Worm (Caenorhabditis elegans) whole organism, late embryonic: ENCODE measurements around the gene K12H6.6.

ENCODE experiments used
- C38D4.7 ChIP-seq: fragments of 200-800 bp; sonication (Bioruptor generic); optimal IDR thresholded peaks from 2 replicates; lab custom pipeline; 2018; ENCODE audit warnings: mild to moderate bottlenecking, missing genetic modification characterization, moderate library complexity, missing compliant biosample characterization
- K02D7.2 ChIP-seq: sonication (generic microtip); optimal IDR thresholded peaks from 2 replicates; lab custom pipeline; 2017; ENCODE audit warnings: mild to moderate bottlenecking, missing genetic modification characterization, missing compliant biosample characterization
- K09A11.1 ChIP-seq: sonication (generic microtip); optimal IDR thresholded peaks from 2 replicates; lab custom pipeline; 2017; ENCODE audit warnings: antibody characterized with exemption, mild to moderate bottlenecking, missing genetic modification characterization, missing compliant biosample characterization; ENCODE audit not compliant: insufficient read depth
- T23F11.4 ChIP-seq: fragments of 200-800 bp; sonication (Bioruptor generic); optimal IDR thresholded peaks from 2 replicates; lab custom pipeline; 2018; ENCODE audit warnings: mild to moderate bottlenecking, missing genetic modification characterization, missing compliant biosample characterization
- ahr-1 ChIP-seq: sonication (generic microtip); optimal IDR thresholded peaks from 2 replicates; lab custom pipeline; 2016; ENCODE audit warnings: missing genetic modification characterization, missing compliant biosample characterization
- ceh-14 ChIP-seq: sonication (generic microtip); optimal IDR thresholded peaks from 2 replicates; lab custom pipeline; 2016; ENCODE audit warnings: missing genotype, missing genetic modification characterization, missing compliant biosample characterization
- ceh-18 ChIP-seq: sonication (generic microtip); optimal IDR thresholded peaks from 2 replicates; lab custom pipeline; 2016; ENCODE audit warnings: missing genetic modification characterization, missing compliant biosample characterization
- ceh-2 ChIP-seq: sonication (generic microtip); optimal IDR thresholded peaks from 2 replicates; lab custom pipeline; 2016; ENCODE audit warnings: missing genotype, missing genetic modification characterization, missing compliant biosample characterization
- ceh-24 ChIP-seq: sonication (generic microtip); optimal IDR thresholded peaks from 2 replicates; lab custom pipeline; 2016; ENCODE audit warnings: mild to moderate bottlenecking, missing genetic modification characterization, missing compliant biosample characterization
- ceh-34 ChIP-seq: sonication (generic microtip); optimal IDR thresholded peaks from 2 replicates; lab custom pipeline; 2016; ENCODE audit warnings: mild to moderate bottlenecking, missing genetic modification characterization, missing compliant biosample characterization
- ceh-6 ChIP-seq: fragments of 200-800 bp; sonication (Bioruptor generic); optimal IDR thresholded peaks from 2 replicates; lab custom pipeline; 2018; ENCODE audit warnings: mild to moderate bottlenecking, missing genetic modification characterization, missing compliant biosample characterization
- dmd-4 ChIP-seq: sonication (generic microtip); optimal IDR thresholded peaks from 2 replicates; lab custom pipeline; 2016; ENCODE audit warnings: borderline replicate concordance, missing genetic modification characterization, missing compliant biosample characterization
- dve-1 ChIP-seq: sonication (generic microtip); optimal IDR thresholded peaks from 2 replicates; lab custom pipeline; 2017; ENCODE audit warnings: antibody characterized with exemption, mild to moderate bottlenecking, missing genetic modification characterization, missing compliant biosample characterization
- elt-2 ChIP-seq: sonication (generic microtip); optimal IDR thresholded peaks from 2 replicates; lab custom pipeline; 2016; ENCODE audit warnings: missing genetic modification reagents, missing genetic modification characterization, missing compliant biosample characterization
- eyg-1 ChIP-seq: sonication (generic microtip); optimal IDR thresholded peaks from 2 replicates; lab custom pipeline; 2016; ENCODE audit warnings: missing genotype, missing genetic modification characterization, missing compliant biosample characterization
- fkh-10 ChIP-seq: fragments of 150-350 bp; optimal IDR thresholded peaks from 2 replicates; lab custom pipeline; 2014; ENCODE audit warnings: missing biosample characterization, missing genetic modification reagents, missing genetic modification characterization
- hlh-15 ChIP-seq: sonication (generic microtip); optimal IDR thresholded peaks from 2 replicates; lab custom pipeline; 2016; ENCODE audit warnings: missing genetic modification characterization, missing compliant biosample characterization
- hlh-6 ChIP-seq: sonication (generic microtip); optimal IDR thresholded peaks from 2 replicates; lab custom pipeline; 2016; ENCODE audit warnings: missing genotype, missing genetic modification characterization, missing compliant biosample characterization
- lin-11 ChIP-seq: fragments of 200-800 bp; sonication (Bioruptor generic); optimal IDR thresholded peaks from 2 replicates; lab custom pipeline; 2018; ENCODE audit warnings: mild to moderate bottlenecking, missing genetic modification characterization, missing compliant biosample characterization
- madf-2 ChIP-seq: sonication (generic microtip); optimal IDR thresholded peaks from 2 replicates; lab custom pipeline; 2017; ENCODE audit warnings: missing genetic modification characterization, missing compliant biosample characterization
- mec-3 ChIP-seq: sonication (generic microtip); optimal IDR thresholded peaks from 2 replicates; lab custom pipeline; 2016; ENCODE audit warnings: borderline replicate concordance, missing genetic modification characterization, missing compliant biosample characterization
- nhr-11 ChIP-seq: fragments of 150-350 bp; optimal IDR thresholded peaks from 2 replicates; lab custom pipeline; 2014; ENCODE audit warnings: missing biosample characterization, missing genetic modification characterization
- nhr-232 ChIP-seq: sonication (generic microtip); optimal IDR thresholded peaks from 2 replicates; lab custom pipeline; 2016; ENCODE audit warnings: missing genetic modification characterization, missing compliant biosample characterization
- odd-2 ChIP-seq: sonication (generic microtip); optimal IDR thresholded peaks from 2 replicates; lab custom pipeline; 2017; ENCODE audit warnings: antibody characterized with exemption, mild to moderate bottlenecking, missing genetic modification characterization, missing compliant biosample characterization
- pqm-1 ChIP-seq: sonication (generic microtip); optimal IDR thresholded peaks from 2 replicates; lab custom pipeline; 2016; ENCODE audit warnings: missing genetic modification characterization, missing compliant biosample characterization
- pros-1 ChIP-seq: fragments of 150-350 bp; optimal IDR thresholded peaks from 2 replicates; lab custom pipeline; 2014; ENCODE audit warnings: missing biosample characterization, missing genetic modification reagents, missing genetic modification characterization
- sox-4 ChIP-seq: sonication (generic microtip); optimal IDR thresholded peaks from 2 replicates; lab custom pipeline; 2017; ENCODE audit warnings: mild to moderate bottlenecking, missing genetic modification characterization, inconsistent platforms, missing compliant biosample characterization
- syd-9 ChIP-seq: sonication (generic microtip); optimal IDR thresholded peaks from 2 replicates; lab custom pipeline; 2016; ENCODE audit warnings: mild to moderate bottlenecking, missing genetic modification characterization, moderate library complexity, missing compliant biosample characterization
- tbx-7 ChIP-seq: sonication (generic microtip); optimal IDR thresholded peaks from 2 replicates; lab custom pipeline; 2016; ENCODE audit warnings: missing genotype, missing genetic modification characterization, missing compliant biosample characterization
- ttx-3 ChIP-seq: sonication (generic microtip); optimal IDR thresholded peaks from 2 replicates; lab custom pipeline; 2016; ENCODE audit warnings: missing genetic modification reagents, missing genetic modification characterization, missing compliant biosample characterization
- unc-3 ChIP-seq, 2 experiments: fragments of 200-800 bp in 1 of 2; sonication (Bioruptor generic) in 1 of 2; sonication (generic microtip) in 1 of 2; conservative IDR thresholded peaks in 1 of 2; optimal IDR thresholded peaks in 1 of 2; 2 replicates each; pipeline versions ENCODE4 v1.3.6 to Lab custom; 2016 to 2022; ENCODE audit warnings: missing compliant biosample characterization in 2 of 2, missing genetic modification characterization in 2 of 2, missing genetic modification reagents in 1 of 2
- unc-55 ChIP-seq: sonication (generic microtip); optimal IDR thresholded peaks from 2 replicates; lab custom pipeline; 2017; ENCODE audit warnings: missing biosample characterization, missing genetic modification reagents, missing genetic modification characterization
- ztf-16 ChIP-seq: sonication (generic microtip); optimal IDR thresholded peaks from 2 replicates; lab custom pipeline; 2017; ENCODE audit warnings: missing genetic modification characterization, missing compliant biosample characterization

K12H6.6 gene

ce11 chrII:2802804-2803586, 28.0 kb downstream of the K12H6.6 start:
- TF ChIP-seq elt-2 (tag; lab: Kevin White, UChicago) (peak; percentile 88), hlh-15 (tag; lab: Kevin White, UChicago) (no peak), lin-11 (tag; lab: Kevin White, UChicago) (no peak), ceh-14 (no peak)

- no peak for TF ChIP-seq ceh-34
- no peak for TF ChIP-seq K02D7.2
- TF ChIP-seq ttx-3, result no peak
- TF ChIP-seq elt-2 (tag; lab: Kevin White, UChicago), result no peak
- TF ChIP-seq dve-1 (tag; lab: Kevin White, UChicago), result no peak
- no peak for TF ChIP-seq pros-1 (tag; lab: Kevin White, UChicago)
Measured at ce11 chrII:2801764-2802163, 29.3 kb downstream of the K12H6.6 start.

- TF ChIP-seq unc-55 (GFP tag; lab: Kevin White, UChicago) (peak; percentile 97), C38D4.7 (GFP tag; lab: Kevin White, UChicago) (no peak), elt-2 (tag; lab: Kevin White, UChicago) (peak; percentile 84), dve-1 (tag; lab: Kevin White, UChicago) (peak; percentile 38), pqm-1 (tag; lab: Kevin White, UChicago) (peak; percentile 17), ceh-18 (tag; lab: Kevin White, UChicago) (peak; percentile 47), K09A11.1 (no peak)
Measured at ce11 chrII:2800550-2801233, 30.3 kb downstream of the K12H6.6 start, which contains the start of gene nhr-119. Gene nhr-119, minus strand, starts transcription at chrII:2800600.

- TF ChIP-seq syd-9 (tag; lab: Kevin White, UChicago), result no peak
- no peak for TF ChIP-seq T23F11.4 (GFP tag; lab: Kevin White, UChicago)
- TF ChIP-seq dmd-4, result no peak
- TF ChIP-seq tbx-7, result no peak
- no peak for TF ChIP-seq nhr-11 (tag; lab: Kevin White, UChicago)
- TF ChIP-seq nhr-232 (tag; lab: Kevin White, UChicago), result no peak
- TF ChIP-seq ceh-14, result no peak
- TF ChIP-seq hlh-15 (tag; lab: Kevin White, UChicago), result no peak
- no peak for TF ChIP-seq K09A11.1
- TF ChIP-seq ceh-6 (GFP tag; lab: Kevin White, UChicago), result no peak
- TF ChIP-seq eyg-1 (tag; lab: Kevin White, UChicago), result no peak
- no peak for TF ChIP-seq ceh-2 (tag; lab: Kevin White, UChicago)
- TF ChIP-seq lin-11 (tag; lab: Kevin White, UChicago), result no peak
- TF ChIP-seq mec-3 (tag; lab: Kevin White, UChicago), result no peak
- no peak for TF ChIP-seq elt-2 (tag; lab: Kevin White, UChicago)
Measured at ce11 chrII:2797951-2798350, 33.1 kb downstream of the K12H6.6 start.

- TF ChIP-seq ahr-1 (no peak), ceh-24 (no peak), hlh-6 (no peak), hlh-15 (tag; lab: Kevin White, UChicago) (no peak), elt-2 (tag; lab: Kevin White, UChicago) (no peak), madf-2 (tag; lab: Kevin White, UChicago) (no peak), fkh-10 (GFP tag; lab: Kevin White, UChicago) (no peak), ztf-16 (no peak), odd-2 (tag; lab: Kevin White, UChicago) (no peak), unc-3 (GFP tag; conservative IDR thresholded peaks at IDR 0.05; lab: Robert Waterston, UW) (no peak), unc-3 (tag; optimal IDR thresholded peaks at IDR 0.05; lab: Kevin White, UChicago) (no peak), sox-4 (tag; lab: Kevin White, UChicago) (no peak), pros-1 (tag; lab: Kevin White, UChicago) (no peak), ttx-3 (no peak)
- TF ChIP-seq, all 69 proteins: peak for 0
Measured at ce11 chrII:2796431-2796830, 34.6 kb downstream of the K12H6.6 start.
